1 fruit fly cellular context compared by ENCODE assay signal in the genomic region with DNA sequence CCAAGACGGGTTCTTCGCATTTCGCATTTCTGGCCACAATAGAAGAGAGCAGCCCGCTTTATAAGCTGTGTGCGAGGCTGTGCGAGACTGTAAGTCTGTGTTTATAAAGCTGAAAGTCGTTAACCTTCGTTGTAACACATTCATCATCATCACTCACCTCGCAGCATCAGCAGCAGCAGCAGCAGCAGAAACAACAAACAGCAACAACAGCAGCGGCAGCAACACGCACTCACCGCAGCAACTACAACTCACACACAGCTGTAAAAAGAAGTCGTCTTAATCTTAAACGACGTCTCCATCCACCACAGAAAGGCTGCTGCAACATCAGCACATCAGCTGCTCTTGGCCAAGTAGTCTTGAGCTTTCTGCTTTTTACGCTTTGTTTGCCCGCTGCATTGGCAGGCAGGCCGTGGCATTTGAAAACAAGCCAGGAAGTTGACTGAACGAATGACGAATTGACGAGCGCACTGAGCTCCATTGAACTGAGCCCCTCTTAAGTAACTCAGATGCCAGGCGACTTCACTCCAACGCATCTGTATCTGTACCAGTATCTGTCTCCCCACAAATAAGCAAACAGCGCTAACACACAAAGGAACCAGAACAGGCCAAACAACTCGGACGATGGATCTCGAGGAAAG.
A peak's percentile ranks its signal among the peaks of the same experiment; 100 is the strongest.
TF ChIP-seq lines count a peak whose summit lies in the region.

No protein-coding gene starts in this region.

TF ChIP-seq in whole organism, embryonic, 481 proteins besides CTCF, POLR2A, EP300 and RAD21 (continued from another document):
- TF ChIP-seq bowl (GFP tag; IDR thresholded peaks at IDR 0.05; lab: Robert Waterston, UW) (0 out of 2 replicates have a peak, but pooled peaks have one; percentile 10), CG16815 (GFP tag; optimal IDR thresholded peaks at IDR 0.05; lab: Kevin White, UChicago) (no peak), CG4360 (GFP tag; IDR thresholded peaks at IDR 0.05; lab: Robert Waterston, UW) (0 out of 2 replicates have a peak, but pooled peaks have one; percentile 22), kni (GFP tag; optimal IDR thresholded peaks at IDR 0.05; lab: Kevin White, UChicago) (peak; percentile 5), Sin3A (optimal IDR thresholded peaks at IDR 0.05; lab: Kevin White, UChicago) (no peak), Dbx (GFP tag; IDR thresholded peaks at IDR 0.05; lab: Robert Waterston, UW) (no peak), CG6813 (GFP tag; optimal IDR thresholded peaks at IDR 0.05; lab: Kevin White, UChicago) (no peak), CG14710 (tag; optimal IDR thresholded peaks at IDR 0.05; lab: Kevin White, UChicago) (no peak), CG8281 (tag; optimal IDR thresholded peaks at IDR 0.05; lab: Kevin White, UChicago) (peak; percentile 92), pros (GFP tag; optimal IDR thresholded peaks at IDR 0.05; lab: Kevin White, UChicago) (peak; percentile 62), gsb (GFP tag; IDR thresholded peaks at IDR 0.05; lab: Robert Waterston, UW) (no peak), twi (tag; optimal IDR thresholded peaks at IDR 0.05; lab: Kevin White, UChicago) (no peak)
